Fruit fly (Drosophila melanogaster) whole organism, embryonic: ENCODE results near the gene Fcp3C.
A peak's percentile ranks its signal among the peaks of the same experiment; 100 is the strongest.

Source experiments
- Ada2b ChIP-seq: fragments of 200-800 bp; sonication (Bioruptor generic); IDR thresholded peaks from 2 replicates; pipeline ENCODE4 v1.3.6; 2022; ENCODE audit warnings: missing biosample characterization, missing genetic modification characterization
- Blimp-1 ChIP-seq: fragments of 200-800 bp; sonication (Bioruptor generic); optimal IDR thresholded peaks from 3 replicates; lab custom pipeline; 2018; ENCODE audit warnings: missing biosample characterization, missing genetic modification characterization, mild to moderate bottlenecking, moderate library complexity, missing genetic modification reagents
- CG11695 ChIP-seq: fragments of 200-800 bp; sonication (Bioruptor generic); IDR thresholded peaks from 3 replicates; pipeline ENCODE4 v1.3.6; 2022; ENCODE audit warnings: missing biosample characterization, missing genetic modification characterization
- CG15479 ChIP-seq: fragments of 200-800 bp; sonication (Bioruptor generic); optimal IDR thresholded peaks from 3 replicates; lab custom pipeline; 2019; ENCODE audit warnings: missing biosample characterization, mild to moderate bottlenecking, missing genetic modification characterization, moderate library complexity
- CG18764 ChIP-seq: fragments of 200-800 bp; sonication (Bioruptor generic); optimal IDR thresholded peaks from 3 replicates; lab custom pipeline; 2016; ENCODE audit warnings: missing biosample characterization, missing genetic modification characterization
- CG32532 ChIP-seq: fragments of 200-800 bp; sonication (Bioruptor generic); IDR thresholded peaks from 2 replicates; pipeline ENCODE4 v1.3.6; 2022; ENCODE audit warnings: missing biosample characterization, missing genetic modification characterization
- CG3281 ChIP-seq: fragments of 200-800 bp; sonication (Bioruptor generic); optimal IDR thresholded peaks from 3 replicates; lab custom pipeline; 2017; ENCODE audit warnings: missing biosample characterization, mild to moderate bottlenecking, missing genetic modification characterization
- CG4328 ChIP-seq: fragments of 200-800 bp; sonication (Bioruptor generic); optimal IDR thresholded peaks from 3 replicates; lab custom pipeline; 2017; ENCODE audit warnings: missing biosample characterization, missing genetic modification reagents, missing genetic modification characterization
- CG4707 ChIP-seq: fragments of 200-800 bp; sonication (Bioruptor generic); optimal IDR thresholded peaks from 2 replicates; lab custom pipeline; 2018; ENCODE audit warnings: missing biosample characterization, mild to moderate bottlenecking, missing genetic modification characterization, moderate library complexity
- CG7745 ChIP-seq: fragments of 200-800 bp; sonication (Bioruptor generic); optimal IDR thresholded peaks from 2 replicates; lab custom pipeline; 2018; ENCODE audit warnings: missing biosample characterization, mild to moderate bottlenecking, missing genetic modification characterization, moderate library complexity
- CG7839 ChIP-seq: fragments of 200-800 bp; sonication (Bioruptor generic); optimal IDR thresholded peaks from 3 replicates; lab custom pipeline; 2018; ENCODE audit warnings: missing biosample characterization, mild to moderate bottlenecking, missing genetic modification characterization, moderate library complexity
- CG8281 ChIP-seq: fragments of 200-800 bp; sonication (Bioruptor generic); optimal IDR thresholded peaks from 2 replicates; lab custom pipeline; 2018; ENCODE audit warnings: missing biosample characterization, mild to moderate bottlenecking, missing genetic modification characterization, moderate library complexity
- CG9437 ChIP-seq: fragments of 200-800 bp; sonication (Bioruptor generic); optimal IDR thresholded peaks from 2 replicates; lab custom pipeline; 2018; ENCODE audit warnings: missing biosample characterization, mild to moderate bottlenecking, missing genetic modification characterization
- CG9797 ChIP-seq: fragments of 200-800 bp; sonication (Bioruptor generic); optimal IDR thresholded peaks from 3 replicates; lab custom pipeline; 2018; ENCODE audit warnings: missing biosample characterization, mild to moderate bottlenecking, missing genetic modification characterization
- D ChIP-seq, 2 experiments: fragments of 200-800 bp in 1 of 2; fragments of >200 bp in 1 of 2; sonication (Bioruptor generic) in 1 of 2; optimal IDR thresholded peaks; 2 replicates in 1 of 2; 3 replicates in 1 of 2; lab custom pipeline; 2017; ENCODE audit warnings: mild to moderate bottlenecking in 1 of 2, missing biosample characterization in 1 of 2, missing genetic modification characterization in 1 of 2, missing genetic modification reagents in 1 of 2
- Dbx ChIP-seq: fragments of 200-800 bp; sonication (Bioruptor generic); IDR thresholded peaks from 3 replicates; pipeline ENCODE4 v1.3.6; 2022; ENCODE audit warnings: missing biosample characterization, missing genetic modification characterization
- Drgx ChIP-seq: fragments of 200-800 bp; sonication (Bioruptor generic); IDR thresholded peaks from 2 replicates; pipeline ENCODE4 v1.3.6; 2022; ENCODE audit warnings: missing biosample characterization, missing genetic modification characterization
- Ets65A ChIP-seq: fragments of 200-800 bp; sonication (Bioruptor generic); peaks from one replicate; lab custom pipeline; 2016; ENCODE audit warnings: missing biosample characterization, missing genetic modification characterization
- HLH3B ChIP-seq: fragments of 200-800 bp; sonication (Bioruptor generic); IDR thresholded peaks from 2 replicates; pipeline ENCODE4 v1.3.6; 2022; ENCODE audit warnings: missing biosample characterization, missing genetic modification characterization
- NC2α ChIP-seq: fragments of 200-800 bp; sonication (Bioruptor generic); optimal IDR thresholded peaks from 2 replicates; lab custom pipeline; 2016; ENCODE audit warnings: missing biosample characterization, missing genetic modification characterization
- NC2β ChIP-seq: fragments of 200-800 bp; sonication (Bioruptor generic); optimal IDR thresholded peaks from 2 replicates; lab custom pipeline; 2016; ENCODE audit warnings: missing biosample characterization, missing genetic modification characterization
- Taf1 ChIP-seq: fragments of 200-800 bp; sonication (Bioruptor generic); IDR thresholded peaks from 2 replicates; pipeline ENCODE4 v1.3.6; 2022; ENCODE audit warnings: missing biosample characterization, missing genetic modification characterization
- Xrp1 ChIP-seq: fragments of 200-800 bp; sonication (Bioruptor generic); IDR thresholded peaks from 2 replicates; pipeline ENCODE4 v1.3.6; 2022; ENCODE audit warnings: missing biosample characterization, missing genetic modification characterization
- ab ChIP-seq: fragments of 200-800 bp; sonication (Bioruptor generic); optimal IDR thresholded peaks from 2 replicates; lab custom pipeline; 2016; ENCODE audit warnings: missing biosample characterization, missing genetic modification characterization
- cg ChIP-seq: fragments of 200-800 bp; sonication (Bioruptor generic); optimal IDR thresholded peaks from 3 replicates; lab custom pipeline; 2019; ENCODE audit warnings: missing biosample characterization, mild to moderate bottlenecking, missing genetic modification characterization, moderate library complexity
- crc ChIP-seq: fragments of 200-800 bp; sonication (Bioruptor generic); optimal IDR thresholded peaks from 2 replicates; lab custom pipeline; 2016; ENCODE audit warnings: missing biosample characterization, missing genetic modification characterization
- da ChIP-seq: fragments of 200-800 bp; sonication (Bioruptor generic); optimal IDR thresholded peaks from 2 replicates; lab custom pipeline; 2016; ENCODE audit warnings: missing biosample characterization, missing genetic modification characterization
- danr ChIP-seq: fragments of 200-800 bp; sonication (Bioruptor generic); IDR thresholded peaks from 2 replicates; pipeline ENCODE4 v1.3.6; 2022; ENCODE audit warnings: missing biosample characterization, missing genetic modification characterization
- dysf ChIP-seq: fragments of 200-800 bp; sonication (Bioruptor generic); IDR thresholded peaks from 3 replicates; pipeline ENCODE4 v1.3.6; 2022; ENCODE audit warnings: missing biosample characterization, missing genetic modification characterization
- gro ChIP-seq: fragments of 200-800 bp; sonication (Bioruptor generic); optimal IDR thresholded peaks from 2 replicates; lab custom pipeline; 2016; ENCODE audit warnings: missing biosample characterization, missing genetic modification characterization
- hkb ChIP-seq, 2 experiments: fragments of 200-800 bp in 1 of 2; fragments of >200 bp in 1 of 2; sonication (Bioruptor generic) in 1 of 2; IDR thresholded peaks in 1 of 2; optimal IDR thresholded peaks in 1 of 2; 2 replicates each; pipeline versions ENCODE4 v1.3.6 to Lab custom; 2017 to 2022; ENCODE audit warnings: missing biosample characterization in 1 of 2, missing genetic modification characterization in 1 of 2
- jigr1 ChIP-seq: fragments of 200-800 bp; sonication (Bioruptor generic); IDR thresholded peaks from 3 replicates; pipeline ENCODE4 v1.3.6; 2022; ENCODE audit warnings: missing biosample characterization, missing genetic modification characterization
- kni ChIP-seq: fragments of 200-800 bp; sonication (Bioruptor generic); optimal IDR thresholded peaks from 3 replicates; lab custom pipeline; 2017; ENCODE audit warnings: mild to moderate bottlenecking, missing biosample characterization, missing genetic modification reagents, missing genetic modification characterization
- nom ChIP-seq: fragments of 200-800 bp; sonication (Bioruptor generic); optimal IDR thresholded peaks from 2 replicates; lab custom pipeline; 2017; ENCODE audit warnings: missing biosample characterization, missing genetic modification characterization, mild to moderate bottlenecking, moderate library complexity, missing genetic modification reagents
- pfk ChIP-seq: fragments of 200-800 bp; sonication (Bioruptor generic); optimal IDR thresholded peaks from 2 replicates; lab custom pipeline; 2018; ENCODE audit warnings: missing biosample characterization, mild to moderate bottlenecking, missing genetic modification characterization, moderate library complexity
- prd ChIP-seq, 3 experiments: fragments of >200 bp in 2 of 3; fragments of 200-800 bp in 1 of 3; sonication (Bioruptor generic) in 1 of 3; optimal IDR thresholded peaks in 2 of 3; IDR thresholded peaks in 1 of 3; 2 replicates in 2 of 3; 3 replicates in 1 of 3; pipeline versions ENCODE4 v1.3.6 to Lab custom; 2017 to 2022; ENCODE audit warnings: missing biosample characterization in 1 of 3, missing genetic modification characterization in 1 of 3
- pros ChIP-seq: fragments of 200-800 bp; sonication (Bioruptor generic); optimal IDR thresholded peaks from 3 replicates; lab custom pipeline; 2019; ENCODE audit warnings: missing biosample characterization, mild to moderate bottlenecking, missing genetic modification characterization, moderate library complexity
- psq ChIP-seq: fragments of 200-800 bp; sonication (Bioruptor generic); optimal IDR thresholded peaks from 2 replicates; lab custom pipeline; 2017; ENCODE audit warnings: missing biosample characterization, missing genetic modification characterization
- row ChIP-seq: fragments of 200-800 bp; sonication (Bioruptor generic); IDR thresholded peaks from 3 replicates; pipeline ENCODE4 v1.3.6; 2022; ENCODE audit warnings: missing biosample characterization, missing genetic modification characterization
- sens ChIP-seq: fragments of 200-800 bp; sonication (Bioruptor generic); peaks from one replicate; lab custom pipeline; 2016; ENCODE audit warnings: missing biosample characterization, missing genetic modification characterization
- tgo ChIP-seq: fragments of 200-800 bp; sonication (Bioruptor generic); IDR thresholded peaks from 3 replicates; pipeline ENCODE4 v1.3.6; 2022; ENCODE audit warnings: missing biosample characterization, missing genetic modification characterization
- ttk ChIP-seq: fragments of 200-800 bp; sonication (Bioruptor generic); IDR thresholded peaks from 2 replicates; pipeline ENCODE4 v2.1.2; 2022; ENCODE audit warnings: missing biosample characterization, missing genetic modification characterization
- twi ChIP-seq: fragments of 200-800 bp; optimal IDR thresholded peaks from 2 replicates; lab custom pipeline; 2019; ENCODE audit warnings: missing biosample characterization, mild to moderate bottlenecking, missing genetic modification characterization, moderate library complexity
- vvl ChIP-seq: fragments of 200-800 bp; sonication (Bioruptor generic); IDR thresholded peaks from 2 replicates; pipeline ENCODE4 v1.3.6; 2022; ENCODE audit warnings: missing biosample characterization, missing genetic modification characterization

Gene Fcp3C

DNA sequence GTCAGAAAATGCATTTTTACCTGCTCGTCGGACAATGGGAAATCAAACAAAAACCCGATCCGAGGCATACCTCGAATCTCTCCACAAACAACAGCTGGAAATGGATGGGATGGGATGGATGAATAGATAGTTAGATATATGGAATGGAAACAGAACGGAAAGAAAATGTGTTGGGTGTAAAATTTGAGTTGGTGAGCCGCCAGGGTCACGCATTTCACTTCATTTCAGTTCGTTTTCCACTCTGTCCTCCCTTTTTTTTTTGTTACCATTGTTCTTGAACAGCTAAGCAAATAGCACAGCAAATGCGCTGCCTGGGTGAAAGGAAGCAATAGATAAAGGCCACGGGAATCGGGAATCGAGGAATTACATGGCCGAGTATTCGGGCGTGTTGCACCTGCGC lies 22.0 kb downstream of the Fcp3C start (continued):
- TF ChIP-seq D (optimal IDR thresholded peaks at IDR 0.05; lab: Kevin White, UChicago) (peak; percentile 85), D (GFP tag; optimal IDR thresholded peaks at IDR 0.05; lab: Kevin White, UChicago) (no peak), CG4707 (GFP tag; lab: Kevin White, UChicago) (no peak), CG32532 (no peak), pfk (peak; percentile 87), jigr1 (no peak), CG15479 (GFP tag; lab: Kevin White, UChicago) (peak; percentile 53)

DNA sequence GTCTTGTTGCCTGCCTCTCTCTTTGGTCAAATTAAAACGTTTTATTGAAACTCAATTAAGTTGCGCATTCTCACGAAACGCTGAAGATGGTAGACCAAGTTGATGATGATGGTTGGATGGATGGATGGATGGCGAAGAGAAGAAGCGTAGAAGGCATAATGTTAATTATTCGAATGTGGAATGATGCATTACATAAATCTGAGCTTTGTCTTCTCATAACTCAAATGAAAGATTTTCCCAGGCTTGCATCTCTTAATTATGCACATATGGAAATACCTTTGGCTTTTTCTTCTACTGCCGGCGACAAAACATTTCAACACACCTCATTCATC lies 22.8 kb downstream of the Fcp3C start:
- peak; percentile 97 for TF ChIP-seq CG8281 (tag; lab: Kevin White, UChicago)
- no peak for TF ChIP-seq gro (GFP tag; lab: Kevin White, UChicago)

DNA sequence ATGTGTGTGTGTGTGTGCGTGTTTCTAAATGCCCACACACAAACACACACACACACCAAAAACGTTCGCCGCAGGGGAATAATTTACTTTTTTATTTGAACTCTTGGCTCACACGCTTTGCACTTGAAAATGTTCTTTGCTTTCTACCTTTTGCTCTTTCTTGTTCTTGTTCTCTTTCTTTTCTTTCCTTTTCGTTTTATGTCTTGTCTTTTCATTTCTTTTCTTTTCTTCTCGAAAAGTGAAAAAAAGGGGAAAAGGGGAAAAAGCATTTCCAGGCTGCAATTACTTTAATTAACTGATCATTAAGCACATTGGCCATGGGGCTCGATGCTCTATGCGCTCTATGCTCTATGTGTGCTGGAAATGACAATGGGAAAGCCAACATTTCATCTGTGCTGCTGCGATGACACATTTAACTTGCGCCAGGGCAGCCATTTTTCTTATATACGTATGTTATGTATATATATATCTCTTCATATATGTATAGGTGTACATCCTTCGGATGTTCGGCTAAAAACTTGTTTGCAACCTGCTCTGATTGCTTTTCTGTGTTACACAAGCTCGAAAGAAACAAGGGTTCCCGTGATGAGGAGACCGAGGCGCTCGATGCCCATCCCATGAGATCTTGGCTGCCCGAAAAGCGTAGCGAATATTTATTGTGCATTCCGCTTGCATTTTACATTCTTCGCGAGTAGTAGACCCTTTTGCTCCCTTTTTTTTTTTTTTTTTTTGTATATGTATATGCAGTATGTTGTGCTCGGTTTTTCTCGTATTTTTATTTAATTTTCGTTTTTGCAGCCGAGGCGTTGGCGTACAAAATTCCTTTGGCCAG lies 23.4 kb downstream of the Fcp3C start:
- no peak for TF ChIP-seq ab (GFP tag; lab: Kevin White, UChicago)
- TF ChIP-seq psq (GFP tag; lab: Kevin White, UChicago): peak; percentile 21
- TF ChIP-seq da (GFP tag; lab: Kevin White, UChicago): no peak
- TF ChIP-seq Blimp-1: peak; percentile 27
- TF ChIP-seq Ets65A: peak; percentile 28
- no peak for TF ChIP-seq CG8281 (tag; lab: Kevin White, UChicago)
- TF ChIP-seq Taf1: no peak
- TF ChIP-seq nom (GFP tag; lab: Kevin White, UChicago): peak; percentile 76
- no peak for TF ChIP-seq CG3281 (GFP tag; lab: Kevin White, UChicago)
- peak; percentile 41 for TF ChIP-seq kni (GFP tag; lab: Kevin White, UChicago)
- peak; percentile 25 for TF ChIP-seq CG7745
- TF ChIP-seq Dbx: no peak
- peak; percentile 50 for TF ChIP-seq cg (GFP tag; lab: Kevin White, UChicago)
- TF ChIP-seq CG9437 (GFP tag; lab: Kevin White, UChicago): no peak
- no peak for TF ChIP-seq CG4328 (GFP tag; lab: Kevin White, UChicago)
- TF ChIP-seq NC2β (GFP tag; lab: Kevin White, UChicago): no peak
- TF ChIP-seq crc (GFP tag; lab: Kevin White, UChicago): no peak
- TF ChIP-seq pros (GFP tag; lab: Kevin White, UChicago): peak; percentile 92
- TF ChIP-seq row (GFP tag; lab: Robert Waterston, UW): no peak

DNA sequence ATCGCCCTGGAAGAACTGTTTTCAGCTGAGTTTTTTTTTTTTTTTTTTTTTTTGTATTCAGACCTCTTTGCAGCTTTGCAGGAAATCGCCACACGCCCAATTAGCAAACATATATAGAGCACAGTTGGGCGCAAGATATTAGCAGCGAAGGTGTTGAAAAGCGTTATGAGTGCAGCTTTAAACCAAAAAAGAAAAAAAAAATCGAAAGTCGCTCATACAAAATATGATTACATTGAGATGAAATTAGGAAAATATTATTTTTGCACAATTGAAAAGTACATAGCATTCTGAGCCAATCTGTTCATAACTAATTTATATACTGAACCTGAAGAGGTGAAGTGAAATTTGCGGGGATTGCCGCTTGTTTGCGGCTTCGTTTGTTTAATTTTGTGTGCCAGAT lies 27.3 kb downstream of the Fcp3C start:
- TF ChIP-seq Drgx (GFP tag; lab: Robert Waterston, UW): peak; percentile 66
- no peak for TF ChIP-seq NC2α (GFP tag; lab: Kevin White, UChicago)
- TF ChIP-seq hkb (optimal IDR thresholded peaks at IDR 0.05; lab: Kevin White, UChicago): no peak
- peak; percentile 27; the same call in 1 of the 2 replicates for TF ChIP-seq hkb (GFP tag; IDR thresholded peaks at IDR 0.05; lab: Robert Waterston, UW)
- TF ChIP-seq ttk: no peak
- TF ChIP-seq HLH3B (GFP tag; lab: Robert Waterston, UW): 0 out of 2 replicates have a peak, but pooled peaks have one; percentile 53
- TF ChIP-seq danr: no peak
- peak; percentile 46; the same call in 1 of the 2 replicates for TF ChIP-seq vvl
- TF ChIP-seq dysf (GFP tag; lab: Robert Waterston, UW): peak; percentile 43; the same call in 1 of the 3 replicates
- TF ChIP-seq nom (GFP tag; lab: Kevin White, UChicago): no peak
- TF ChIP-seq CG18764 (GFP tag; lab: Kevin White, UChicago): no peak
- TF ChIP-seq sens (GFP tag; lab: Kevin White, UChicago): peak; percentile 68
- 0 out of 3 replicates have a peak, but pooled peaks have one; percentile 41 for TF ChIP-seq CG11695 (GFP tag; lab: Robert Waterston, UW)
- no peak for TF ChIP-seq Ada2b
- no peak for TF ChIP-seq CG9797 (GFP tag; lab: Kevin White, UChicago)
- TF ChIP-seq cg (GFP tag; lab: Kevin White, UChicago): no peak
- no peak for TF ChIP-seq twi (tag; lab: Kevin White, UChicago)
- peak; percentile 17 for TF ChIP-seq Ets65A
- TF ChIP-seq prd (optimal IDR thresholded peaks at IDR 0.05; lab: Kevin White, UChicago): no peak
- TF ChIP-seq prd (GFP tag; IDR thresholded peaks at IDR 0.05; lab: Robert Waterston, UW): 0 out of 3 replicates have a peak, but pooled peaks have one; percentile 31
- 0 out of 3 replicates have a peak, but pooled peaks have one; percentile 17 for TF ChIP-seq tgo (GFP tag; lab: Robert Waterston, UW)
- TF ChIP-seq Xrp1 (GFP tag; lab: Robert Waterston, UW): peak; percentile 59; the same call in 1 of the 2 replicates
- no peak for TF ChIP-seq CG7839 (tag; lab: Kevin White, UChicago)
